Worm (Caenorhabditis elegans) whole organism, L4 larva: ENCODE data around the gene F55H2.5.
A peak's percentile ranks its signal among the peaks of the same experiment; 100 is the strongest.

Experiments used
- F26F4.8 ChIP-seq: fragments of 200-800 bp; sonication (Bioruptor generic); conservative IDR thresholded peaks from 2 replicates; pipeline ENCODE4 v1.3.6; 2022; ENCODE audit warnings: missing genetic modification characterization, missing compliant biosample characterization
- T26A8.4 ChIP-seq: fragments of 200-800 bp; sonication (Bioruptor generic); IDR thresholded peaks from 2 replicates; pipeline ENCODE4 v1.3.6; 2022; ENCODE audit warnings: missing genetic modification characterization, missing compliant biosample characterization
- Y105C5A.15 ChIP-seq: fragments of 200-800 bp; sonication (Bioruptor generic); IDR thresholded peaks from 2 replicates; pipeline ENCODE4 v1.3.6; 2022; ENCODE audit warnings: missing genetic modification characterization, missing compliant biosample characterization
- ZK546.5 ChIP-seq, 2 experiments: sonication (generic microtip); optimal IDR thresholded peaks; 2 replicates each; lab custom pipeline; 2017; ENCODE audit warnings: missing biosample characterization in 2 of 2, missing genetic modification characterization in 2 of 2
- aha-1 ChIP-seq: fragments of 150-350 bp; peaks from one replicate; lab custom pipeline; 2014; ENCODE audit warnings: missing biosample characterization, missing genetic modification characterization
- ama-1 ChIP-seq: fragments of 150-350 bp; optimal IDR thresholded peaks from 2 replicates; lab custom pipeline; 2014; ENCODE audit warnings: inconsistent platforms, mixed read lengths
- ceh-28 ChIP-seq: fragments of 150-350 bp; optimal IDR thresholded peaks from 2 replicates; lab custom pipeline; 2014; ENCODE audit warnings: missing biosample characterization, missing genetic modification reagents, missing genetic modification characterization
- ceh-62 ChIP-seq: sonication (generic microtip); optimal IDR thresholded peaks from 2 replicates; lab custom pipeline; 2017; ENCODE audit warnings: missing biosample characterization, missing genetic modification characterization
- ceh-82 ChIP-seq: sonication (generic microtip); optimal IDR thresholded peaks from 2 replicates; lab custom pipeline; 2017; ENCODE audit warnings: missing biosample characterization, missing genetic modification characterization
- cey-2 ChIP-seq: sonication (generic microtip); optimal IDR thresholded peaks from 3 replicates; lab custom pipeline; 2017; ENCODE audit warnings: missing genetic modification characterization, mild to moderate bottlenecking, missing compliant biosample characterization, antibody characterized with exemption, borderline replicate concordance; ENCODE audit not compliant: insufficient read depth
- ctbp-1 ChIP-seq: fragments of 200-800 bp; sonication (Bioruptor generic); IDR thresholded peaks from 2 replicates; pipeline ENCODE4 v1.3.6; 2022; ENCODE audit warnings: missing genetic modification reagents, missing genetic modification characterization, missing compliant biosample characterization
- daf-12 ChIP-seq: fragments of 150-350 bp; optimal IDR thresholded peaks from 2 replicates; lab custom pipeline; 2014; ENCODE audit warnings: missing biosample characterization, missing genetic modification reagents, missing genetic modification characterization
- daf-16 ChIP-seq, 3 experiments: sonication (generic microtip); optimal IDR thresholded peaks; 2 replicates each; lab custom pipeline; 2016 to 2017; ENCODE audit warnings: missing genetic modification characterization in 3 of 3, missing genetic modification reagents in 3 of 3, mild to moderate bottlenecking in 2 of 3, missing compliant biosample characterization in 2 of 3, missing biosample characterization in 1 of 3, moderate library complexity in 1 of 3
- daf-8 ChIP-seq: fragments of 200-800 bp; sonication (Bioruptor generic); IDR thresholded peaks from 2 replicates; pipeline ENCODE4 v1.3.6; 2022; ENCODE audit warnings: missing genetic modification characterization, missing compliant biosample characterization
- egl-27 ChIP-seq: sonication (generic microtip); optimal IDR thresholded peaks from 3 replicates; lab custom pipeline; 2017; ENCODE audit warnings: missing biosample characterization, missing genetic modification reagents, missing genetic modification characterization
- egl-43 ChIP-seq: fragments of 200-800 bp; sonication (Bioruptor generic); IDR thresholded peaks from 2 replicates; pipeline ENCODE4 v1.3.6; 2022; ENCODE audit warnings: missing genetic modification reagents, missing genetic modification characterization, missing compliant biosample characterization
- hif-1 ChIP-seq, 2 experiments: sonication (generic microtip); optimal IDR thresholded peaks; 2 replicates each; lab custom pipeline; 2016 to 2017; ENCODE audit warnings: missing compliant biosample characterization in 2 of 2, missing genetic modification characterization in 2 of 2, missing genetic modification reagents in 2 of 2, missing genotype in 2 of 2, mild to moderate bottlenecking in 1 of 2
- hlh-11 ChIP-seq: fragments of 200-800 bp; sonication (Bioruptor generic); optimal IDR thresholded peaks from 2 replicates; lab custom pipeline; 2018; ENCODE audit warnings: mild to moderate bottlenecking, missing genetic modification characterization, missing compliant biosample characterization
- hlh-30 ChIP-seq: sonication (generic microtip); optimal IDR thresholded peaks from 2 replicates; lab custom pipeline; 2017; ENCODE audit warnings: antibody characterized with exemption, mild to moderate bottlenecking, missing genetic modification characterization, missing compliant biosample characterization; ENCODE audit not compliant: insufficient read depth
- hmg-1.1 ChIP-seq: fragments of 200-800 bp; sonication (Bioruptor generic); IDR thresholded peaks from 2 replicates; pipeline ENCODE4 v1.3.6; 2022; ENCODE audit warnings: missing genetic modification reagents, missing genetic modification characterization, missing compliant biosample characterization
- jun-1 ChIP-seq: fragments of 150-350 bp; optimal IDR thresholded peaks from 2 replicates; lab custom pipeline; 2014; ENCODE audit warnings: missing biosample characterization, missing genetic modification reagents, missing genetic modification characterization
- lim-7 ChIP-seq: fragments of 200-800 bp; sonication (Bioruptor generic); IDR thresholded peaks from 2 replicates; pipeline ENCODE4 v1.3.6; 2022; ENCODE audit warnings: missing genetic modification characterization, missing compliant biosample characterization
- lin-13 ChIP-seq: fragments of 150-350 bp; optimal IDR thresholded peaks from 2 replicates; lab custom pipeline; 2014; ENCODE audit warnings: missing biosample characterization, missing genetic modification reagents, missing genetic modification characterization
- lin-29 ChIP-seq: fragments of 200-800 bp; sonication (Bioruptor generic); IDR thresholded peaks from 2 replicates; pipeline ENCODE4 v1.3.6; 2022; ENCODE audit warnings: missing genetic modification reagents, missing genetic modification characterization, missing compliant biosample characterization
- lir-3 ChIP-seq: sonication (generic microtip); optimal IDR thresholded peaks from 2 replicates; lab custom pipeline; 2016; ENCODE audit warnings: mild to moderate bottlenecking, missing genetic modification characterization, missing compliant biosample characterization
- mes-2 ChIP-seq: sonication (generic microtip); optimal IDR thresholded peaks from 2 replicates; lab custom pipeline; 2016; ENCODE audit warnings: missing genotype, mild to moderate bottlenecking, missing genetic modification characterization, missing compliant biosample characterization; ENCODE audit not compliant: poor library complexity, severe bottlenecking
- nhr-10 ChIP-seq: fragments of 150-350 bp; optimal IDR thresholded peaks from 2 replicates; lab custom pipeline; 2014; ENCODE audit warnings: missing biosample characterization, missing genetic modification characterization
- nhr-102 ChIP-seq: sonication (generic microtip); optimal IDR thresholded peaks from 2 replicates; lab custom pipeline; 2016; ENCODE audit warnings: mild to moderate bottlenecking, missing genetic modification characterization, moderate library complexity, missing compliant biosample characterization
- nhr-25 ChIP-seq: sonication (generic microtip); optimal IDR thresholded peaks from 2 replicates; lab custom pipeline; 2017; ENCODE audit warnings: missing genetic modification characterization, mild to moderate bottlenecking, missing compliant biosample characterization, antibody characterized with exemption, moderate library complexity, borderline replicate concordance; ENCODE audit not compliant: insufficient read depth
- nhr-28 ChIP-seq: fragments of 150-350 bp; optimal IDR thresholded peaks from 2 replicates; lab custom pipeline; 2014; ENCODE audit warnings: missing biosample characterization, missing genetic modification characterization
- set-16 ChIP-seq: fragments of 200-800 bp; sonication (Bioruptor generic); IDR thresholded peaks from 2 replicates; pipeline ENCODE4 v1.3.6; 2022; ENCODE audit warnings: missing genetic modification reagents, missing genetic modification characterization, missing compliant biosample characterization
- snpc-1.2 ChIP-seq: fragments of 200-800 bp; sonication (Bioruptor generic); IDR thresholded peaks from 2 replicates; pipeline ENCODE4 v1.3.6; 2022; ENCODE audit warnings: missing genetic modification reagents, missing genetic modification characterization, missing compliant biosample characterization
- tag-97 ChIP-seq: fragments of 200-800 bp; sonication (Bioruptor generic); IDR thresholded peaks from 2 replicates; pipeline ENCODE4 v1.3.6; 2022; ENCODE audit warnings: missing genetic modification characterization, missing compliant biosample characterization
- tra-1 ChIP-seq: fragments of 200-800 bp; sonication (Bioruptor generic); IDR thresholded peaks from 2 replicates; pipeline ENCODE4 v1.3.6; 2022; ENCODE audit warnings: missing genetic modification reagents, missing genetic modification characterization, missing compliant biosample characterization
- unc-62 ChIP-seq, 3 experiments: fragments of 150-350 bp in 1 of 3; sonication (generic microtip); optimal IDR thresholded peaks in 2 of 3; peaks in 1 of 3; 1 replicate in 1 of 3; 2 replicates in 2 of 3; lab custom pipeline; 2014 to 2017; ENCODE audit warnings: missing biosample characterization in 3 of 3, missing genetic modification characterization in 3 of 3, missing genetic modification reagents in 3 of 3, missing genotype in 1 of 3
- zfp-2 ChIP-seq: sonication (generic microtip); optimal IDR thresholded peaks from 2 replicates; lab custom pipeline; 2016; ENCODE audit warnings: mild to moderate bottlenecking, missing genetic modification characterization, missing compliant biosample characterization
- ztf-11 ChIP-seq: fragments of 150-350 bp; optimal IDR thresholded peaks from 2 replicates; lab custom pipeline; 2014; ENCODE audit warnings: missing biosample characterization, missing genetic modification characterization

F55H2.5 gene

ce11 chrIII:9509764-9510370, 1.4 kb upstream of the F55H2.5 start (continued):
- no peak for TF ChIP-seq ZK546.5 (tag; optimal IDR thresholded peaks at IDR 0.05; lab: Kevin White, UChicago)
- TF ChIP-seq nhr-28 (tag; lab: Kevin White, UChicago), result no peak
- peak; percentile 67; the same call in 1 of the 2 replicates for TF ChIP-seq T26A8.4 (GFP tag; lab: Robert Waterston, UW)
- TF ChIP-seq tra-1 (GFP tag; lab: Robert Waterston, UW), result no peak
- no peak for TF ChIP-seq hlh-11 (tag; lab: Kevin White, UChicago)

ce11 chrIII:9511660-9512059, 390 bp downstream of the F55H2.5 start:
- TF ChIP-seq aha-1, result peak; percentile 95
- TF ChIP-seq mes-2 (tag; lab: Kevin White, UChicago), result no peak

- no peak for TF ChIP-seq lin-13 (GFP tag; lab: Kevin White, UChicago)
- 0 out of 2 replicates have a peak, but pooled peaks have one; percentile 19 for TF ChIP-seq hmg-1.1 (GFP tag; lab: Robert Waterston, UW)
These were observed 1.7 kb downstream of the F55H2.5 start for ce11 chrIII:9513006-9513405.

DNA sequence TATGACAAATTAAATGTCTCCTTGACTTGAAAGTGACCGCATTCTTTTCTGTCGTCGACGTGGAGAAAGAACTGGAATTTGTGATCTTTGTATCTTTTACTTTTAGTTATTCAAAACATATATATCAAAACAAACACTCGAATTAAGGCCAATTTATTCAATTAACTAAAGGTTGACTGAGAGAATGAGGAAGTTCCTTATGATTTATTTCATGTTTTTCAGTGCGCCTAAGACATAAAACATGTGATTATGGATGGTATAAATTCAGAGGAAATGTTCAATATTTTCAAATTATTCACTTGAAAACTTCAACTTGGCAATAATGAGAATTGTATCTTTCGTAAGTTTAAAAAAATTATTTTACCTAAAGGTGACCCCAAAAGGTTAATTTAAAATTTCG, 2.3 kb downstream of the F55H2.5 start, which contains the start of gene F55H2.8:
Gene F55H2.8 (plus strand): TSS at position 301 of the 400 bp plus-strand sequence.
- no peak for TF ChIP-seq zfp-2 (tag; lab: Kevin White, UChicago)

ce11 chrIII:9516148-9516547, 4.9 kb downstream of the F55H2.5 start, which contains the start of gene F55H2.7:
Gene F55H2.7 (minus strand): TSS chrIII:9516248.
- TF ChIP-seq daf-16 (GFP tag; optimal IDR thresholded peaks at IDR 0.05; lab: Kevin White, UChicago) (no peak), daf-16 (tag; optimal IDR thresholded peaks at IDR 0.05; lab: Kevin White, UChicago) (peak; percentile 5), ceh-62 (tag; lab: Kevin White, UChicago) (no peak)

ce11 chrIII:9521410-9522090, 10.3 kb downstream of the F55H2.5 start, which contains the start of the genes clu-1 and prp-40:
Gene clu-1 (minus strand): TSS chrIII:9521460.
Gene prp-40 (plus strand): TSS chrIII:9522075.
- TF ChIP-seq lin-29 (GFP tag; lab: Robert Waterston, UW), result 0 out of 2 replicates have a peak, but pooled peaks have one; percentile 12
- no peak for TF ChIP-seq daf-12 (tag; lab: Kevin White, UChicago)
- TF ChIP-seq set-16 (GFP tag; lab: Robert Waterston, UW), result no peak
- peak; percentile 64 for TF ChIP-seq nhr-28 (tag; lab: Kevin White, UChicago)
- no peak for TF ChIP-seq Y105C5A.15 (GFP tag; lab: Robert Waterston, UW)
- no peak for TF ChIP-seq daf-8 (GFP tag; lab: Robert Waterston, UW)
- TF ChIP-seq lim-7 (GFP tag; lab: Robert Waterston, UW), result no peak
- TF ChIP-seq hmg-1.1 (GFP tag; lab: Robert Waterston, UW), result peak; percentile 80
- TF ChIP-seq hif-1 (tag; optimal IDR thresholded peaks at IDR 0.05; lab: Kevin White, UChicago), result peak; percentile 49 to 69
- TF ChIP-seq jun-1 (tag; lab: Kevin White, UChicago), result peak; percentile 45
- TF ChIP-seq lir-3, result no peak
- TF ChIP-seq unc-62 (GFP tag; optimal IDR thresholded peaks at IDR 0.05 in 1 of 2; lab: Kevin White, UChicago), result peak in 1 of 2 experiments; percentile 99
- TF ChIP-seq unc-62 (tag; optimal IDR thresholded peaks at IDR 0.05; lab: Kevin White, UChicago), result no peak
- peak; percentile 49 for TF ChIP-seq nhr-25 (tag; lab: Kevin White, UChicago)
- no peak for TF ChIP-seq ztf-11 (tag; lab: Kevin White, UChicago)
- 0 out of 2 replicates have a peak, but pooled peaks have one; percentile 14 for TF ChIP-seq snpc-1.2 (GFP tag; lab: Robert Waterston, UW)
- no peak for TF ChIP-seq cey-2 (tag; lab: Kevin White, UChicago)
- peak; percentile 63 for TF ChIP-seq nhr-102 (tag; lab: Kevin White, UChicago)
- peak; percentile 18 for TF ChIP-seq nhr-10 (tag; lab: Kevin White, UChicago)
- peak; percentile 77 for TF ChIP-seq ama-1 (lab: Kevin White, UChicago)
- TF ChIP-seq F26F4.8 (GFP tag; lab: Robert Waterston, UW), result no peak
- TF ChIP-seq egl-43 (GFP tag; lab: Robert Waterston, UW), result peak; percentile 28; the same call in 1 of the 2 replicates
- TF ChIP-seq tra-1 (GFP tag; lab: Robert Waterston, UW), result no peak
- TF ChIP-seq ceh-82 (tag; lab: Kevin White, UChicago), result no peak
- no peak for TF ChIP-seq egl-27 (tag; lab: Kevin White, UChicago)
- peak; percentile 76 for TF ChIP-seq hlh-30 (tag; lab: Kevin White, UChicago)
- TF ChIP-seq ceh-28 (tag; lab: Kevin White, UChicago), result no peak
- TF ChIP-seq tag-97 (GFP tag; lab: Robert Waterston, UW), result no peak
- TF ChIP-seq ctbp-1 (GFP tag; lab: Robert Waterston, UW), result peak; percentile 48; the same call in 1 of the 2 replicates
